Worm (Caenorhabditis elegans) whole organism, L1 larva: Measurements from ENCODE around the gene blos-7.

ENCODE experiments used
- ces-1 ChIP-seq: fragments of 150-350 bp; optimal IDR thresholded peaks from 2 replicates; lab custom pipeline; 2014; ENCODE audit warnings: missing biosample characterization, missing genetic modification reagents, missing genetic modification characterization
- elt-2 ChIP-seq: sonication (generic microtip); optimal IDR thresholded peaks from 2 replicates; lab custom pipeline; 2016; ENCODE audit warnings: missing genetic modification characterization, mild to moderate bottlenecking, inconsistent platforms, missing compliant biosample characterization, missing genetic modification reagents
- fkh-10 ChIP-seq: sonication (generic microtip); optimal IDR thresholded peaks from 2 replicates; lab custom pipeline; 2017; ENCODE audit warnings: missing biosample characterization, missing genetic modification reagents, missing genetic modification characterization
- mep-1 ChIP-seq: fragments of 150-350 bp; optimal IDR thresholded peaks from 2 replicates; lab custom pipeline; 2014; ENCODE audit warnings: missing biosample characterization, missing genetic modification characterization
- pqm-1 ChIP-seq: sonication (generic microtip); optimal IDR thresholded peaks from 3 replicates; lab custom pipeline; 2017; ENCODE audit warnings: missing biosample characterization, missing genetic modification characterization
- snu-23 ChIP-seq: sonication (generic microtip); optimal IDR thresholded peaks from 2 replicates; lab custom pipeline; 2016; ENCODE audit warnings: missing genetic modification characterization, missing compliant biosample characterization

DNA sequence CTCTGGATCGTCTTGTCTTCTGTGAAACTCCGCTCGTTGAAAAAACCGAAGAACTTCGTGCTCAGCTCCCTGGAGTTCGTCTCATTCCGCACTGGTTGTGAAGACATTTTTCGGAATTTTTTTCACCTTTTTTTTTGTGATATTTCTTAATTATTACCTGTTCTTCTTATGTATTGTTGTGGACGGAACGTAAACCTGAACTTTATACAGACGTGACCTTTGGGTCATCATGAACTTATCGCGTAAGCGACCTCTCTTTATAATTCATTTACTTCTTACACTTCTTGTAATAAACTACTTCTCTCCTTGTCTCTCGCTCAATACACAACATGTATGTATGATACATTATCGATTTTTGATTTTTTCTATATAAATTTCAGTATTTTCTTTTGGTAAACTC lies 50.5 kb downstream of the blos-7 start, which contains the start of gene M57.1:
- TF ChIP-seq fkh-10 (GFP tag; lab: Kevin White, UChicago) (no peak), snu-23 (GFP tag; lab: Kevin White, UChicago) (no peak), elt-2 (tag; lab: Kevin White, UChicago) (no peak), pqm-1 (tag; lab: Kevin White, UChicago) (no peak), mep-1 (no peak), ces-1 (GFP tag; lab: Kevin White, UChicago) (no peak)
